Fruit fly (Drosophila melanogaster) whole organism, embryonic: ENCODE data around the gene mthl14.

Experiments used
- Antp ChIP-seq: fragments of 200-800 bp; sonication (Bioruptor generic); optimal IDR thresholded peaks from 3 replicates; lab custom pipeline; 2016; ENCODE audit warnings: missing biosample characterization, missing genetic modification characterization
- Bgb ChIP-seq: fragments of 200-800 bp; sonication (Bioruptor generic); IDR thresholded peaks from 2 replicates; pipeline ENCODE4 v1.3.6; 2022; ENCODE audit warnings: missing biosample characterization, missing genetic modification characterization; ENCODE audit not compliant: partially characterized antibody
- CG12219 ChIP-seq: fragments of 200-800 bp; sonication (Bioruptor generic); optimal IDR thresholded peaks from 3 replicates; lab custom pipeline; 2018; ENCODE audit warnings: missing biosample characterization, mild to moderate bottlenecking, missing genetic modification characterization
- CG12391 ChIP-seq: fragments of 200-800 bp; sonication (Bioruptor generic); optimal IDR thresholded peaks from 3 replicates; lab custom pipeline; 2018; ENCODE audit warnings: missing biosample characterization, mild to moderate bottlenecking, missing genetic modification characterization, moderate library complexity
- CG14441 ChIP-seq: fragments of 200-800 bp; sonication (Bioruptor generic); IDR thresholded peaks from 2 replicates; pipeline ENCODE4 v1.3.6; 2022; ENCODE audit warnings: missing biosample characterization, missing genetic modification characterization
- CG15011 ChIP-seq: fragments of 200-800 bp; sonication (Bioruptor generic); optimal IDR thresholded peaks from 3 replicates; lab custom pipeline; 2018; ENCODE audit warnings: missing biosample characterization, mild to moderate bottlenecking, missing genetic modification characterization
- CG1647 ChIP-seq: fragments of 200-800 bp; sonication (Bioruptor generic); optimal IDR thresholded peaks from 3 replicates; lab custom pipeline; 2016; ENCODE audit warnings: missing biosample characterization, missing genetic modification characterization
- CG17912 ChIP-seq: fragments of 200-800 bp; sonication (Bioruptor generic); optimal IDR thresholded peaks from 2 replicates; lab custom pipeline; 2018; ENCODE audit warnings: missing biosample characterization, mild to moderate bottlenecking, missing genetic modification characterization
- CG2202 ChIP-seq: fragments of 200-800 bp; sonication (Bioruptor generic); optimal IDR thresholded peaks from 2 replicates; lab custom pipeline; 2018; ENCODE audit warnings: missing biosample characterization, mild to moderate bottlenecking, missing genetic modification characterization
- CG2889 ChIP-seq: fragments of 200-800 bp; sonication (Bioruptor generic); IDR thresholded peaks from 3 replicates; pipeline ENCODE4 v1.3.6; 2022; ENCODE audit warnings: missing biosample characterization, missing genetic modification characterization
- CG31365 ChIP-seq: fragments of 200-800 bp; sonication (Bioruptor generic); optimal IDR thresholded peaks from 2 replicates; lab custom pipeline; 2018; ENCODE audit warnings: missing biosample characterization, mild to moderate bottlenecking, missing genetic modification characterization
- CG32767 ChIP-seq: fragments of 200-800 bp; sonication (Bioruptor generic); IDR thresholded peaks from 2 replicates; pipeline ENCODE4 v1.3.6; 2022; ENCODE audit warnings: missing biosample characterization, missing genetic modification characterization
- CG32772 ChIP-seq: fragments of 200-800 bp; sonication (Bioruptor generic); IDR thresholded peaks from 2 replicates; pipeline ENCODE4 v1.3.6; 2022; ENCODE audit warnings: missing biosample characterization, missing genetic modification characterization
- CG33213 ChIP-seq: fragments of 200-800 bp; sonication (Bioruptor generic); optimal IDR thresholded peaks from 3 replicates; lab custom pipeline; 2016; ENCODE audit warnings: missing biosample characterization, missing genetic modification characterization
- CG3847 ChIP-seq: fragments of 200-800 bp; sonication (Bioruptor generic); IDR thresholded peaks from 2 replicates; pipeline ENCODE4 v1.3.6; 2022; ENCODE audit warnings: missing biosample characterization, missing genetic modification characterization
- CG4730 ChIP-seq: fragments of 200-800 bp; sonication (Bioruptor generic); IDR thresholded peaks from 2 replicates; pipeline ENCODE4 v1.3.6; 2022; ENCODE audit warnings: missing biosample characterization, missing genetic modification characterization
- CG6689 ChIP-seq: fragments of 200-800 bp; sonication (Bioruptor generic); IDR thresholded peaks from 2 replicates; pipeline ENCODE4 v1.3.6; 2022; ENCODE audit warnings: missing biosample characterization, missing genetic modification characterization
- CG6791 ChIP-seq: fragments of 200-800 bp; sonication (Bioruptor generic); IDR thresholded peaks from 3 replicates; pipeline ENCODE4 v1.3.6; 2022; ENCODE audit warnings: missing biosample characterization, missing genetic modification characterization; ENCODE audit not compliant: partially characterized antibody
- CG7745 ChIP-seq: fragments of 200-800 bp; sonication (Bioruptor generic); optimal IDR thresholded peaks from 2 replicates; lab custom pipeline; 2018; ENCODE audit warnings: missing biosample characterization, mild to moderate bottlenecking, missing genetic modification characterization, moderate library complexity
- CG7928 ChIP-seq: fragments of 200-800 bp; sonication (Bioruptor generic); optimal IDR thresholded peaks from 2 replicates; lab custom pipeline; 2017; ENCODE audit warnings: missing biosample characterization, mild to moderate bottlenecking, missing genetic modification characterization
- CG8944 ChIP-seq: fragments of 200-800 bp; sonication (Bioruptor generic); optimal IDR thresholded peaks from 3 replicates; lab custom pipeline; 2016; ENCODE audit warnings: missing biosample characterization, missing genetic modification characterization
- CoRest ChIP-seq: fragments of 200-800 bp; sonication (Bioruptor generic); optimal IDR thresholded peaks from 3 replicates; lab custom pipeline; 2018; ENCODE audit warnings: missing biosample characterization, mild to moderate bottlenecking, missing genetic modification characterization, moderate library complexity
- Dbx ChIP-seq: fragments of 200-800 bp; sonication (Bioruptor generic); IDR thresholded peaks from 3 replicates; pipeline ENCODE4 v1.3.6; 2022; ENCODE audit warnings: missing biosample characterization, missing genetic modification characterization
- Doc2 ChIP-seq: fragments of 200-800 bp; sonication (Bioruptor generic); IDR thresholded peaks from 2 replicates; pipeline ENCODE4 v1.3.6; 2022; ENCODE audit warnings: missing biosample characterization, missing genetic modification characterization
- Dp ChIP-seq: fragments of 200-800 bp; sonication (Bioruptor generic); optimal IDR thresholded peaks from 2 replicates; lab custom pipeline; 2018; ENCODE audit warnings: missing biosample characterization, mild to moderate bottlenecking, missing genetic modification characterization, moderate library complexity
- E2f2 ChIP-seq: fragments of 200-800 bp; sonication (Bioruptor generic); IDR thresholded peaks from 2 replicates; pipeline ENCODE4 v1.3.6; 2022; ENCODE audit warnings: missing biosample characterization, missing genetic modification characterization
- HmgD ChIP-seq: fragments of 200-800 bp; sonication (Bioruptor generic); optimal IDR thresholded peaks from 3 replicates; lab custom pipeline; 2016; ENCODE audit warnings: missing biosample characterization, missing genetic modification characterization
- Hr39 ChIP-seq: fragments of >200 bp; optimal IDR thresholded peaks from 2 replicates; lab custom pipeline; 2017
- Jarid2 ChIP-seq: fragments of 200-800 bp; sonication (Bioruptor generic); optimal IDR thresholded peaks from 3 replicates; lab custom pipeline; 2017; ENCODE audit warnings: mild to moderate bottlenecking, missing biosample characterization, missing genetic modification reagents, missing genetic modification characterization
- Lhr ChIP-seq: fragments of 200-800 bp; sonication (Bioruptor generic); optimal IDR thresholded peaks from 3 replicates; lab custom pipeline; 2017; ENCODE audit warnings: mild to moderate bottlenecking, missing biosample characterization, missing genetic modification reagents, missing genetic modification characterization
- Lpt ChIP-seq: fragments of >200 bp; optimal IDR thresholded peaks from 2 replicates; lab custom pipeline; 2018; ENCODE audit warnings: missing biosample characterization, missing genetic modification characterization
- Nf-YC ChIP-seq: fragments of 200-800 bp; optimal IDR thresholded peaks from 3 replicates; lab custom pipeline; 2019; ENCODE audit warnings: missing biosample characterization, mild to moderate bottlenecking, missing genetic modification characterization, moderate library complexity
- Tbp ChIP-seq: fragments of >200 bp; optimal IDR thresholded peaks from 2 replicates; lab custom pipeline; 2018; ENCODE audit warnings: missing biosample characterization, missing genetic modification characterization
- Usf ChIP-seq: fragments of 200-800 bp; sonication (Bioruptor generic); optimal IDR thresholded peaks from 2 replicates; lab custom pipeline; 2017; ENCODE audit warnings: missing genotype, missing biosample characterization, missing genetic modification characterization
- Xbp1 ChIP-seq: fragments of 200-800 bp; sonication (Bioruptor generic); optimal IDR thresholded peaks from 3 replicates; lab custom pipeline; 2016; ENCODE audit warnings: missing biosample characterization, mild to moderate bottlenecking, missing genetic modification characterization
- YL-1 ChIP-seq: fragments of 200-800 bp; sonication (Bioruptor generic); optimal IDR thresholded peaks from 3 replicates; lab custom pipeline; 2017; ENCODE audit warnings: missing biosample characterization, mild to moderate bottlenecking, missing genetic modification characterization
- chinmo ChIP-seq: fragments of 200-800 bp; sonication (Bioruptor generic); IDR thresholded peaks from 4 replicates; pipeline ENCODE4 v1.3.6; 2022; ENCODE audit warnings: missing biosample characterization, missing genetic modification characterization; ENCODE audit not compliant: partially characterized antibody
- klu ChIP-seq: fragments of 200-800 bp; sonication (Bioruptor generic); IDR thresholded peaks from 2 replicates; pipeline ENCODE4 v1.3.6; 2022; ENCODE audit warnings: missing biosample characterization, missing genetic modification characterization
- lbe ChIP-seq: fragments of 200-800 bp; sonication (Bioruptor generic); optimal IDR thresholded peaks from 2 replicates; lab custom pipeline; 2016; ENCODE audit warnings: missing biosample characterization, mild to moderate bottlenecking, missing genetic modification characterization
- lola ChIP-seq, 3 experiments: fragments of >200 bp in 2 of 3; fragments of 200-800 bp in 1 of 3; sonication (Bioruptor generic) in 1 of 3; optimal IDR thresholded peaks; 2 replicates each; lab custom pipeline; 2017 to 2019; ENCODE audit warnings: missing biosample characterization in 3 of 3, missing genetic modification characterization in 3 of 3, mild to moderate bottlenecking in 1 of 3, moderate library complexity in 1 of 3
- lov ChIP-seq, 2 experiments: fragments of 200-800 bp in 1 of 2; fragments of >200 bp in 1 of 2; sonication (Bioruptor generic) in 1 of 2; IDR thresholded peaks in 1 of 2; optimal IDR thresholded peaks in 1 of 2; 2 replicates in 1 of 2; 3 replicates in 1 of 2; pipeline versions ENCODE4 v1.3.6 to Lab custom; 2017 to 2022; ENCODE audit warnings: missing biosample characterization in 1 of 2, missing genetic modification characterization in 1 of 2
- pan ChIP-seq, 4 experiments: fragments of >200 bp in 3 of 4; fragments of 200-800 bp in 1 of 4; sonication (Bioruptor generic) in 1 of 4; optimal IDR thresholded peaks in 3 of 4; IDR thresholded peaks in 1 of 4; 2 replicates each; pipeline versions ENCODE4 v1.3.6 to Lab custom; 2017 to 2022; ENCODE audit warnings: missing biosample characterization in 2 of 4, missing genetic modification characterization in 2 of 4, mixed read lengths in 1 of 4
- seq ChIP-seq: fragments of 200-800 bp; sonication (Bioruptor generic); IDR thresholded peaks from 2 replicates; pipeline ENCODE4 v1.3.6; 2022; ENCODE audit warnings: missing biosample characterization, missing genetic modification characterization
- sima ChIP-seq: fragments of 200-800 bp; sonication (Bioruptor generic); optimal IDR thresholded peaks from 2 replicates; lab custom pipeline; 2016; ENCODE audit warnings: missing biosample characterization, missing genetic modification characterization
- tll ChIP-seq, 2 experiments: fragments of 200-800 bp in 1 of 2; fragments of >200 bp in 1 of 2; sonication (Bioruptor generic) in 1 of 2; optimal IDR thresholded peaks; 2 replicates each; lab custom pipeline; 2017 to 2019; ENCODE audit warnings: missing biosample characterization in 2 of 2, missing genetic modification characterization in 2 of 2, mild to moderate bottlenecking in 1 of 2, moderate library complexity in 1 of 2
- trh ChIP-seq: fragments of 200-800 bp; sonication (Bioruptor generic); optimal IDR thresholded peaks from 2 replicates; lab custom pipeline; 2016; ENCODE audit warnings: missing biosample characterization, missing genetic modification characterization
- z ChIP-seq: fragments of 200-800 bp; sonication (Bioruptor generic); IDR thresholded peaks from 3 replicates; pipeline ENCODE4 v1.3.6; 2022; ENCODE audit warnings: missing biosample characterization, missing genetic modification characterization

mthl14 gene

DNA sequence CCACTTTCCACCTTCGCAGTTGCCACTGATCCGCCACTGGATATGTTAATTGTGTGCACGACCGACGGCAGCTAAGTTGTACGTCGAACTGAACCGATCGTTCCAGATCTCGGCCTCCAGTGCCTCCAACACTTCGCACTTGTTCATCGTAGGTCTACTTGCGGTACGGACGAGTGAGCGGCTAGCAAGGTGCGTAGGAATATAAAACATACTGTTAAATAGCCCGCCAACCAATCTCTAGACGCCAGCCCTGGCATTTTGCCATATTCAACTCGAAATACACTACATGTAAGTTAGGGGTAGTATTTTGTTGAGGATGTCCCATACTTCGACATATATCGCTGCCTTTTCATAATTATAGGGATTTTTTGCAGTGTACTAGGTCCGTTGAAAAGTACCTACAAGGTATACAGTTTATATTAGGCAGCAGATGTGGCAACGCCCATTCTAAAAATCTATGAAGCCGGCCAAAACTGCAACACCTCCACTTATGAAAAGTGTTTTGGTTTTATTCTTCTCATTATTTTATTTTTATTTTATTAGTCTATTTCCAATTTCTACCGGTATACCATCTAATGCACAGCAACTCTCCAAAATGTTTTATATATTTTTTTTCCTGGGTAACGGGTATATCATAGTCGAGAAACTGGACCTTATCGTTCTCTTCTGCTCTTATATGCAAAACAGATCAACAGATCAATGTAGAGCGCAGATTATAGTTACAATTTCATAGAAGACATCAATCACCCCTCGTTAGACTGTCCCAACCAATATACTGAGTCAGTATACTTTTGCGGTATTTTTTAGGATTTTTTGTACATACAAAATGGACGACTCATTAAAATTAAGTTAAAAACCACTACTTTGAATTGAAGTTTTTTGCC, 24.0 kb upstream of the mthl14 start, which contains the start of the genes pyx and CG33229 (continued):
- TF ChIP-seq E2f2 (GFP tag; lab: Robert Waterston, UW) (peak; percentile 93), CG15011 (GFP tag; lab: Kevin White, UChicago) (peak; percentile 57), chinmo (no peak), CG7745 (tag; lab: Kevin White, UChicago) (no peak), CG3847 (GFP tag; lab: Robert Waterston, UW) (peak; percentile 87), lola (GFP tag; optimal IDR thresholded peaks at IDR 0.05; lab: Kevin White, UChicago) (peak in 1 of 3 experiments; percentile 80), sima (GFP tag; lab: Kevin White, UChicago) (peak; percentile 41), lov (optimal IDR thresholded peaks at IDR 0.05; lab: Kevin White, UChicago) (no peak), lov (GFP tag; IDR thresholded peaks at IDR 0.05; lab: Robert Waterston, UW) (no peak), CG12219 (GFP tag; lab: Kevin White, UChicago) (peak; percentile 61), CG6689 (GFP tag; lab: Robert Waterston, UW) (peak; percentile 80; the same call in 1 of the 2 replicates), CG14441 (GFP tag; lab: Robert Waterston, UW) (peak; percentile 82), CG2202 (tag; lab: Kevin White, UChicago) (peak; percentile 12), CG17912 (GFP tag; lab: Kevin White, UChicago) (peak; percentile 67), Tbp (GFP tag; lab: Kevin White, UChicago) (no peak), Xbp1 (peak; percentile 91), Antp (GFP tag; lab: Kevin White, UChicago) (peak; percentile 80), CG8944 (GFP tag; lab: Kevin White, UChicago) (peak; percentile 81), seq (GFP tag; lab: Robert Waterston, UW) (peak; percentile 71; the same call in 1 of the 2 replicates), Lpt (GFP tag; lab: Kevin White, UChicago) (no peak), pan (optimal IDR thresholded peaks at IDR 0.05; lab: Kevin White, UChicago) (no peak), pan (GFP tag; optimal IDR thresholded peaks at IDR 0.05 in 1 of 2, IDR thresholded peaks at IDR 0.05 in 1 of 2) (peak in 1 of 2 experiments; percentile 70), trh (GFP tag; lab: Kevin White, UChicago) (peak; percentile 59), Dbx (GFP tag; lab: Robert Waterston, UW) (peak; percentile 86), Jarid2 (GFP tag; lab: Kevin White, UChicago) (peak; percentile 27), CG7928 (GFP tag; lab: Kevin White, UChicago) (peak; percentile 92), CG4730 (GFP tag; lab: Robert Waterston, UW) (peak; percentile 64), Nf-YC (tag; lab: Kevin White, UChicago) (peak; percentile 81), HmgD (GFP tag; lab: Kevin White, UChicago) (no peak), klu (peak; percentile 71; the same call in 1 of the 2 replicates), CG2889 (GFP tag; lab: Robert Waterston, UW) (peak; percentile 60; the same call in 2 of the 3 replicates), CG31365 (peak; percentile 17), CG6791 (GFP tag; lab: Robert Waterston, UW) (peak; percentile 34; the same call in 1 of the 3 replicates), CG1647 (GFP tag; lab: Kevin White, UChicago) (peak; percentile 89), CoRest (tag; lab: Kevin White, UChicago) (peak; percentile 94), Lhr (GFP tag; lab: Kevin White, UChicago) (peak; percentile 31), Doc2 (0 out of 2 replicates have a peak, but pooled peaks have one; percentile 45), Bgb (GFP tag; lab: Robert Waterston, UW) (no peak), Dp (GFP tag; lab: Kevin White, UChicago) (peak; percentile 91), YL-1 (GFP tag; lab: Kevin White, UChicago) (no peak), CG12391 (tag; lab: Kevin White, UChicago) (peak; percentile 87), CG32767 (GFP tag; lab: Robert Waterston, UW) (peak; percentile 8; the same call in 1 of the 2 replicates), Hr39 (lab: Kevin White, UChicago) (no peak), CG32772 (peak; percentile 74; the same call in 1 of the 2 replicates), Usf (GFP tag; lab: Kevin White, UChicago) (peak; percentile 86), tll (GFP tag; optimal IDR thresholded peaks at IDR 0.05; lab: Kevin White, UChicago) (no peak), z (no peak), lbe (no peak), CG33213 (peak; percentile 31)
